Fruit fly (Drosophila melanogaster): ENCODE results near the gene Cp19.
A peak's percentile ranks its signal among the peaks of the same experiment; 100 is the strongest.

Cp19 gene

DNA sequence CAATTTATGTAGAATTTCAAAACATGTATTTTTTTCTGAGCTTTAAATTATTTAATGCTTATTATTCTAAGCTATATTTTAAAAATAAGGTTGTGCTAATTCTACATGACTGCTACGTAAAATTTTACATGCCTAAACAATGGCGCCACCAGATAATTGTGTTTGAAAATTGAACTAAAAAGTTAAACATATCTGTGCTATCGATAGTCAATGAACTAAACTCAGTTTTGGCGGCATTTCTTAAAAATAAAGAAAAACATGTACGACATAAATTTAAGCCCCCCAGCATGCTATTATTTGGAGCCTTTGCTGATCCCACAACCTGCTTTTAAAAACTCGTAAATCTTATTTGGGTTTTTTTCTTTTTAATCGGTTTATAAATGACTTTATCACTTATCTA, 11.1 kb upstream of the Cp19 start (continued):
- peak; percentile 31 for TF ChIP-seq Ets97D (GFP tag; optimal IDR thresholded peaks at IDR 0.05)
- 0 out of 2 replicates have a peak, but pooled peaks have one; percentile 19 for TF ChIP-seq Ptx1 (GFP tag; IDR thresholded peaks at IDR 0.05)
- TF ChIP-seq Doc3 (GFP tag; IDR thresholded peaks at IDR 0.05; ENCODE audit: partially characterized antibody) = peak; percentile 55; the same call in 1 of the 3 replicates
- TF ChIP-seq Fer1 (GFP tag; optimal IDR thresholded peaks at IDR 0.05) = peak; percentile 38
- 0 out of 2 replicates have a peak, but pooled peaks have one; percentile 11 for TF ChIP-seq CG11696 (GFP tag; IDR thresholded peaks at IDR 0.05)
- no peak for TF ChIP-seq CG17612 (GFP tag; IDR thresholded peaks at IDR 0.05)
- TF ChIP-seq CG43689 (GFP tag; IDR thresholded peaks at IDR 0.05) = no peak
- TF ChIP-seq CG42726 (GFP tag; IDR thresholded peaks at IDR 0.05; ENCODE audit: partially characterized antibody) = peak; percentile 73; the same call in 1 of the 2 replicates
- no peak for TF ChIP-seq gcm2 (GFP tag; optimal IDR thresholded peaks at IDR 0.05)
- TF ChIP-seq CoRest (tag; optimal IDR thresholded peaks at IDR 0.05) = peak; percentile 8
- TF ChIP-seq CG14710 (tag; optimal IDR thresholded peaks at IDR 0.05) = peak; percentile 47
- peak; percentile 18 for TF ChIP-seq nmo (GFP tag; optimal IDR thresholded peaks at IDR 0.05)
- TF ChIP-seq CG3995 (GFP tag; optimal IDR thresholded peaks at IDR 0.05) = peak; percentile 45
- peak; percentile 19 for TF ChIP-seq CG18262 (tag; optimal IDR thresholded peaks at IDR 0.05)
- TF ChIP-seq ci (GFP tag; IDR thresholded peaks at IDR 0.05) = 0 out of 3 replicates have a peak, but pooled peaks have one; percentile 41
- no peak for TF ChIP-seq eve (GFP tag; optimal IDR thresholded peaks at IDR 0.05)
- peak; percentile 84 for TF ChIP-seq amos (GFP tag; IDR thresholded peaks at IDR 0.05; ENCODE audit: partially characterized antibody)
- peak; percentile 75 for TF ChIP-seq E2f1 (GFP tag; IDR thresholded peaks at IDR 0.05)
- TF ChIP-seq CG7963 (GFP tag; IDR thresholded peaks at IDR 0.05; ENCODE audit: partially characterized antibody) = peak; percentile 62
- TF ChIP-seq trem (tag; optimal IDR thresholded peaks at IDR 0.05) = peak; percentile 74
- peak; percentile 63 for TF ChIP-seq inv (GFP tag; IDR thresholded peaks at IDR 0.05; ENCODE audit: partially characterized antibody)
- peak; percentile 27 for TF ChIP-seq dmrt99B (tag; optimal IDR thresholded peaks at IDR 0.05)
- peak; percentile 30 for TF ChIP-seq Myb (GFP tag; optimal IDR thresholded peaks at IDR 0.05)
- TF ChIP-seq YL-1 (GFP tag; optimal IDR thresholded peaks at IDR 0.05) = no peak
- peak; percentile 82 for TF ChIP-seq bbx (GFP tag; IDR thresholded peaks at IDR 0.05; ENCODE audit: partially characterized antibody)
- TF ChIP-seq corto (GFP tag; optimal IDR thresholded peaks at IDR 0.05) = no peak
- TF ChIP-seq MBD-R2 (GFP tag; IDR thresholded peaks at IDR 0.05) = peak; percentile 28; the same call in 1 of the 2 replicates
- peak; percentile 46 for TF ChIP-seq sug (tag; optimal IDR thresholded peaks at IDR 0.05)
- 0 out of 3 replicates have a peak, but pooled peaks have one; percentile 12 for TF ChIP-seq hb (GFP tag; IDR thresholded peaks at IDR 0.05; ENCODE audit: partially characterized antibody)
- TF ChIP-seq Med (GFP tag) = peak; percentile 78
- TF ChIP-seq CG16813 (GFP tag; IDR thresholded peaks at IDR 0.05; ENCODE audit: partially characterized antibody) = peak; percentile 75
- peak; percentile 47; the same call in 1 of the 2 replicates for TF ChIP-seq ranshi (GFP tag; IDR thresholded peaks at IDR 0.05)
- TF ChIP-seq grau (tag; optimal IDR thresholded peaks at IDR 0.05) = peak; percentile 8
- TF ChIP-seq CG10959 (GFP tag; IDR thresholded peaks at IDR 0.05) = no peak
- TF ChIP-seq gsb-n (tag; optimal IDR thresholded peaks at IDR 0.05) = no peak
- TF ChIP-seq unc-4 (GFP tag; IDR thresholded peaks at IDR 0.05; ENCODE audit: partially characterized antibody) = peak; percentile 80
- TF ChIP-seq E2f2 (GFP tag; IDR thresholded peaks at IDR 0.05) = peak; percentile 98
- TF ChIP-seq Atf6 (GFP tag; IDR thresholded peaks at IDR 0.05) = peak; percentile 15; the same call in 1 of the 2 replicates
- TF ChIP-seq CG13287 (GFP tag; IDR thresholded peaks at IDR 0.05; ENCODE audit: partially characterized antibody) = peak; percentile 84
- peak; percentile 1 for TF ChIP-seq ewg (GFP tag; optimal IDR thresholded peaks at IDR 0.05)
- TF ChIP-seq gfzf (GFP tag; optimal IDR thresholded peaks at IDR 0.05) = peak; percentile 16
- TF ChIP-seq stwl (tag; optimal IDR thresholded peaks at IDR 0.05) = peak; percentile 90
- peak; percentile 31; the same call in 1 of the 3 replicates for TF ChIP-seq ase (GFP tag; IDR thresholded peaks at IDR 0.05)
- TF ChIP-seq CG6791 (GFP tag; IDR thresholded peaks at IDR 0.05; ENCODE audit: partially characterized antibody) = peak; percentile 78
- peak; percentile 65 for TF ChIP-seq CG10267 (tag; optimal IDR thresholded peaks at IDR 0.05)
- no peak for TF ChIP-seq CG13775 (GFP tag; optimal IDR thresholded peaks at IDR 0.05)
- peak; percentile 77 for TF ChIP-seq Scr (GFP tag; IDR thresholded peaks at IDR 0.05; ENCODE audit: partially characterized antibody)
- peak; percentile 27 for TF ChIP-seq CG30403 (GFP tag; optimal IDR thresholded peaks at IDR 0.05)
